Fruit fly (Drosophila melanogaster) whole organism, adult: ENCODE measurements around the gene kek1.

ENCODE experiments used
- CG11617 ChIP-seq: fragments of 200-800 bp; sonication (Bioruptor generic); optimal IDR thresholded peaks from 2 replicates; lab custom pipeline; 2017; ENCODE audit warnings: mild to moderate bottlenecking, missing biosample characterization, missing genetic modification reagents, missing genetic modification characterization
- Mnt ChIP-seq: fragments of 200-800 bp; sonication (Bioruptor generic); optimal IDR thresholded peaks from 2 replicates; lab custom pipeline; 2016; ENCODE audit warnings: missing biosample characterization, mild to moderate bottlenecking, missing genetic modification characterization

dm6 chr2L:12825353-12825752, 2.8 kb upstream of the kek1 start:
- TF ChIP-seq CG11617 (GFP tag; lab: Kevin White, UChicago) (no peak), Mnt (no peak)
